Worm (Caenorhabditis elegans): ENCODE measurements around the gene str-162.

str-162 gene

ce11 chrIV:4995842-4996241 lies 3.7 kb downstream of the str-162 start, which contains the start of gene ssq-2:
ssq-2 (plus strand) TSS chrIV:4996142.
- TF ChIP-seq nhr-42 (GFP tag; IDR thresholded peaks at IDR 0.05) = no peak
- no peak for TF ChIP-seq ceh-62 (tag; optimal IDR thresholded peaks at IDR 0.05)
- no peak for TF ChIP-seq ZK337.2 (GFP tag; IDR thresholded peaks at IDR 0.05)
- no peak for TF ChIP-seq nhr-10 (tag; optimal IDR thresholded peaks at IDR 0.05)
- TF ChIP-seq ceh-82 (tag; optimal IDR thresholded peaks at IDR 0.05) = no peak
- TF ChIP-seq zfp-2 (tag; optimal IDR thresholded peaks at IDR 0.05) = no peak
- no peak for TF ChIP-seq Y48G9A.11 (GFP tag; IDR thresholded peaks at IDR 0.05)
- TF ChIP-seq T20F7.1 (GFP tag; optimal IDR thresholded peaks at IDR 0.05) = no peak
- TF ChIP-seq F49E8.2 (tag; optimal IDR thresholded peaks at IDR 0.05; ENCODE audit: borderline replicate concordance) = no peak
- no peak for TF ChIP-seq mes-2 (tag; optimal IDR thresholded peaks at IDR 0.05; ENCODE audit: poor library complexity, severe bottlenecking)
- no peak for TF ChIP-seq lsy-2 (tag; optimal IDR thresholded peaks at IDR 0.05)
- TF ChIP-seq ama-1 (optimal IDR thresholded peaks at IDR 0.05) = no peak
- no peak for TF ChIP-seq mep-1 (tag; optimal IDR thresholded peaks at IDR 0.05)
- TF ChIP-seq zip-2 (tag; optimal IDR thresholded peaks at IDR 0.05) = no peak

- TF ChIP-seq set-16 (GFP tag; IDR thresholded peaks at IDR 0.05) = peak; percentile 94
- TF ChIP-seq F26F4.8 (GFP tag; conservative IDR thresholded peaks at IDR 0.05) = no peak
Measured at ce11 chrIV:4996956-4997355, 4.8 kb downstream of the str-162 start.

ce11 chrIV:5002448-5002847 lies 10.3 kb downstream of the str-162 start, which contains the start of gene pes-1:
pes-1 (plus strand) TSS chrIV:5002748.
- no peak for TF ChIP-seq zip-2 (tag; optimal IDR thresholded peaks at IDR 0.05)
- TF ChIP-seq nhr-77 (tag; optimal IDR thresholded peaks at IDR 0.05) = no peak
- no peak for TF ChIP-seq nhr-42 (GFP tag; IDR thresholded peaks at IDR 0.05)
- no peak for TF ChIP-seq nhr-237 (tag; optimal IDR thresholded peaks at IDR 0.05)
- TF ChIP-seq mep-1 (tag; optimal IDR thresholded peaks at IDR 0.05) = no peak
- no peak for TF ChIP-seq mdl-1 (tag; optimal IDR thresholded peaks at IDR 0.05)
- no peak for TF ChIP-seq nhr-10 (tag; optimal IDR thresholded peaks at IDR 0.05)
- no peak for TF ChIP-seq ceh-28 (tag; optimal IDR thresholded peaks at IDR 0.05)
- TF ChIP-seq unc-62 (GFP tag; optimal IDR thresholded peaks at IDR 0.05 in 1 of 2) = no peak
- no peak for TF ChIP-seq unc-62 (tag; optimal IDR thresholded peaks at IDR 0.05)
- no peak for TF ChIP-seq pha-4 (GFP tag; IDR thresholded peaks at IDR 0.05)
- TF ChIP-seq pha-4 (tag; optimal IDR thresholded peaks at IDR 0.05) = no peak
- TF ChIP-seq hlh-30 (tag; optimal IDR thresholded peaks at IDR 0.05; ENCODE audit: insufficient read depth) = no peak
- TF ChIP-seq nhr-48 (tag; optimal IDR thresholded peaks at IDR 0.05) = no peak
- no peak for TF ChIP-seq lin-15B (tag; optimal IDR thresholded peaks at IDR 0.05)
- TF ChIP-seq dmd-6 (GFP tag; IDR thresholded peaks at IDR 0.05) = no peak
- TF ChIP-seq ztf-7 (tag; optimal IDR thresholded peaks at IDR 0.05) = no peak

ce11 chrIV:5005154-5005553 lies 13.0 kb downstream of the str-162 start:
- TF ChIP-seq unc-62 (GFP tag; optimal IDR thresholded peaks at IDR 0.05 in 1 of 2) (peak in 1 of 2 experiments; percentile 90), unc-62 (tag; optimal IDR thresholded peaks at IDR 0.05) (no peak), dmd-6 (GFP tag; IDR thresholded peaks at IDR 0.05) (no peak)

- TF ChIP-seq aly-2 (tag; optimal IDR thresholded peaks at IDR 0.05) (no peak), egl-43 (GFP tag; IDR thresholded peaks at IDR 0.05) (no peak), ces-1 (GFP tag; optimal IDR thresholded peaks at IDR 0.05) (no peak)
Measured at ce11 chrIV:5008378-5008777, 16.2 kb downstream of the str-162 start, which contains the start of gene srm-2. srm-2 (plus strand) TSS chrIV:5008678.

ce11 chrIV:5011025-5011424 lies 18.8 kb downstream of the str-162 start:
- TF ChIP-seq snpc-1.2 (GFP tag; IDR thresholded peaks at IDR 0.05) = peak; percentile 74

Measured in whole organism, L4 larva.